Fruit fly (Drosophila melanogaster) whole organism, embryonic: ENCODE data around the gene CG10137.

Experiments used
- BtbVII ChIP-seq: fragments of 200-800 bp; sonication (Bioruptor generic); optimal IDR thresholded peaks from 3 replicates; lab custom pipeline; 2017; ENCODE audit warnings: missing biosample characterization, mild to moderate bottlenecking, missing genetic modification characterization
- C15 ChIP-seq: fragments of 200-800 bp; sonication (Bioruptor generic); IDR thresholded peaks from 3 replicates; pipeline ENCODE4 v1.3.6; 2022; ENCODE audit warnings: missing biosample characterization, missing genetic modification characterization
- CG10209 ChIP-seq: fragments of 200-800 bp; sonication (Bioruptor generic); optimal IDR thresholded peaks from 3 replicates; lab custom pipeline; 2017; ENCODE audit warnings: missing biosample characterization, mild to moderate bottlenecking, missing genetic modification characterization, missing genetic modification reagents
- CG10267 ChIP-seq: fragments of 200-800 bp; sonication (Bioruptor generic); optimal IDR thresholded peaks from 2 replicates; lab custom pipeline; 2018; ENCODE audit warnings: missing biosample characterization, mild to moderate bottlenecking, missing genetic modification characterization, moderate library complexity
- CG10654 ChIP-seq: fragments of 200-800 bp; sonication (Bioruptor generic); optimal IDR thresholded peaks from 2 replicates; lab custom pipeline; 2016; ENCODE audit warnings: missing biosample characterization, missing genetic modification characterization
- CG12104 ChIP-seq: fragments of 200-800 bp; sonication (Bioruptor generic); optimal IDR thresholded peaks from 3 replicates; lab custom pipeline; 2016; ENCODE audit warnings: missing biosample characterization, missing genetic modification characterization
- CG13775 ChIP-seq: fragments of 200-800 bp; sonication (Bioruptor generic); optimal IDR thresholded peaks from 3 replicates; lab custom pipeline; 2017; ENCODE audit warnings: missing biosample characterization, mild to moderate bottlenecking, missing genetic modification characterization
- CG15601 ChIP-seq: fragments of 200-800 bp; sonication (Bioruptor generic); optimal IDR thresholded peaks from 3 replicates; lab custom pipeline; 2019; ENCODE audit warnings: missing biosample characterization, mild to moderate bottlenecking, missing genetic modification characterization, moderate library complexity
- CG1647 ChIP-seq: fragments of 200-800 bp; sonication (Bioruptor generic); optimal IDR thresholded peaks from 3 replicates; lab custom pipeline; 2016; ENCODE audit warnings: missing biosample characterization, missing genetic modification characterization
- CG17829 ChIP-seq: fragments of 200-800 bp; optimal IDR thresholded peaks from 2 replicates; lab custom pipeline; 2019; ENCODE audit warnings: missing biosample characterization, mild to moderate bottlenecking, missing genetic modification characterization, moderate library complexity
- CG3065 ChIP-seq: fragments of 200-800 bp; sonication (Bioruptor generic); optimal IDR thresholded peaks from 2 replicates; lab custom pipeline; 2016; ENCODE audit warnings: missing biosample characterization, missing genetic modification characterization
- CG3163 ChIP-seq: fragments of 200-800 bp; sonication (Bioruptor generic); optimal IDR thresholded peaks from 3 replicates; lab custom pipeline; 2016; ENCODE audit warnings: missing biosample characterization, missing genetic modification characterization
- CG33213 ChIP-seq: fragments of 200-800 bp; sonication (Bioruptor generic); optimal IDR thresholded peaks from 3 replicates; lab custom pipeline; 2016; ENCODE audit warnings: missing biosample characterization, missing genetic modification characterization
- CG34422 ChIP-seq: fragments of 200-800 bp; sonication (Bioruptor generic); IDR thresholded peaks from 3 replicates; pipeline ENCODE4 v1.3.6; 2022; ENCODE audit warnings: missing biosample characterization, missing genetic modification characterization
- CG4424 ChIP-seq: fragments of 200-800 bp; sonication (Bioruptor generic); optimal IDR thresholded peaks from 3 replicates; lab custom pipeline; 2016; ENCODE audit warnings: missing biosample characterization, missing genetic modification characterization
- CG4730 ChIP-seq: fragments of 200-800 bp; sonication (Bioruptor generic); IDR thresholded peaks from 2 replicates; pipeline ENCODE4 v1.3.6; 2022; ENCODE audit warnings: missing biosample characterization, missing genetic modification characterization
- CG5245 ChIP-seq: fragments of 200-800 bp; sonication (Bioruptor generic); optimal IDR thresholded peaks from 3 replicates; lab custom pipeline; 2016; ENCODE audit warnings: missing biosample characterization, missing genetic modification characterization
- CG7271 ChIP-seq: fragments of 200-800 bp; sonication (Bioruptor generic); optimal IDR thresholded peaks from 2 replicates; lab custom pipeline; 2018; ENCODE audit warnings: missing biosample characterization, mild to moderate bottlenecking, missing genetic modification characterization, moderate library complexity
- CG7556 ChIP-seq: fragments of 200-800 bp; sonication (Bioruptor generic); optimal IDR thresholded peaks from 2 replicates; lab custom pipeline; 2017; ENCODE audit warnings: missing biosample characterization, mild to moderate bottlenecking, missing genetic modification characterization
- E2f1 ChIP-seq: fragments of 200-800 bp; sonication (Bioruptor generic); IDR thresholded peaks from 2 replicates; pipeline ENCODE4 v1.3.6; 2022; ENCODE audit warnings: missing biosample characterization, missing genetic modification characterization
- HLH3B ChIP-seq: fragments of 200-800 bp; sonication (Bioruptor generic); IDR thresholded peaks from 2 replicates; pipeline ENCODE4 v1.3.6; 2022; ENCODE audit warnings: missing biosample characterization, missing genetic modification characterization
- HLH4C ChIP-seq: fragments of 200-800 bp; sonication (Bioruptor generic); IDR thresholded peaks from 3 replicates; pipeline ENCODE4 v1.3.6; 2022; ENCODE audit warnings: missing biosample characterization, missing genetic modification characterization; ENCODE audit not compliant: partially characterized antibody
- Hsf ChIP-seq: fragments of 200-800 bp; sonication (Bioruptor generic); optimal IDR thresholded peaks from 3 replicates; lab custom pipeline; 2016; ENCODE audit warnings: missing biosample characterization, missing genetic modification characterization
- Meics ChIP-seq: fragments of 200-800 bp; sonication (Bioruptor generic); optimal IDR thresholded peaks from 2 replicates; lab custom pipeline; 2017; ENCODE audit warnings: missing biosample characterization, mild to moderate bottlenecking, missing genetic modification characterization
- Oli ChIP-seq: fragments of 200-800 bp; sonication (Bioruptor generic); optimal IDR thresholded peaks from 2 replicates; lab custom pipeline; 2018; ENCODE audit warnings: missing biosample characterization, mild to moderate bottlenecking, missing genetic modification characterization, moderate library complexity
- Spps ChIP-seq: fragments of 200-800 bp; sonication (Bioruptor generic); optimal IDR thresholded peaks from 2 replicates; lab custom pipeline; 2018; ENCODE audit warnings: missing biosample characterization, mild to moderate bottlenecking, missing genetic modification characterization
- Stat92E ChIP-seq, 3 experiments: fragments of >200 bp in 2 of 3; fragments of 200-800 bp in 1 of 3; sonication (Bioruptor generic) in 1 of 3; optimal IDR thresholded peaks; 2 replicates each; lab custom pipeline; 2017 to 2019; ENCODE audit warnings: missing biosample characterization in 3 of 3, missing genetic modification characterization in 3 of 3, mild to moderate bottlenecking in 1 of 3, moderate library complexity in 1 of 3
- amos ChIP-seq: fragments of 200-800 bp; sonication (Bioruptor generic); IDR thresholded peaks from 2 replicates; pipeline ENCODE4 v1.3.6; 2022; ENCODE audit warnings: missing biosample characterization, missing genetic modification characterization; ENCODE audit not compliant: partially characterized antibody
- az2 ChIP-seq: fragments of 200-800 bp; sonication (Bioruptor generic); optimal IDR thresholded peaks from 3 replicates; lab custom pipeline; 2016; ENCODE audit warnings: missing biosample characterization, missing genetic modification characterization
- dysf ChIP-seq: fragments of 200-800 bp; sonication (Bioruptor generic); IDR thresholded peaks from 3 replicates; pipeline ENCODE4 v1.3.6; 2022; ENCODE audit warnings: missing biosample characterization, missing genetic modification characterization
- en ChIP-seq: fragments of 200-800 bp; sonication (Bioruptor generic); optimal IDR thresholded peaks from 2 replicates; lab custom pipeline; 2016; ENCODE audit warnings: missing biosample characterization, missing genetic modification characterization
- esg ChIP-seq: fragments of 200-800 bp; sonication (Bioruptor generic); conservative IDR thresholded peaks from 2 replicates; pipeline ENCODE4 v1.3.6; 2022; ENCODE audit warnings: missing biosample characterization, missing genetic modification characterization
- ewg ChIP-seq: fragments of 200-800 bp; sonication (Bioruptor generic); optimal IDR thresholded peaks from 3 replicates; lab custom pipeline; 2017; ENCODE audit warnings: mild to moderate bottlenecking, missing biosample characterization, missing genetic modification reagents, missing genetic modification characterization
- fd102C ChIP-seq: fragments of 200-800 bp; sonication (Bioruptor generic); optimal IDR thresholded peaks from 2 replicates; lab custom pipeline; 2018; ENCODE audit warnings: missing biosample characterization, mild to moderate bottlenecking, missing genetic modification characterization, moderate library complexity
- gfzf ChIP-seq: fragments of 200-800 bp; sonication (Bioruptor generic); optimal IDR thresholded peaks from 2 replicates; lab custom pipeline; 2016; ENCODE audit warnings: missing biosample characterization, mild to moderate bottlenecking, missing genetic modification characterization, moderate library complexity
- h ChIP-seq: fragments of >200 bp; optimal IDR thresholded peaks from 2 replicates; lab custom pipeline; 2017
- hbn ChIP-seq: fragments of 200-800 bp; sonication (Bioruptor generic); IDR thresholded peaks from 2 replicates; pipeline ENCODE4 v1.3.6; 2022; ENCODE audit warnings: missing biosample characterization, missing genetic modification characterization; ENCODE audit not compliant: partially characterized antibody
- her ChIP-seq: fragments of 200-800 bp; sonication (Bioruptor generic); optimal IDR thresholded peaks from 2 replicates; lab custom pipeline; 2016; ENCODE audit warnings: missing biosample characterization, missing genetic modification characterization
- hth ChIP-seq: fragments of >200 bp; optimal IDR thresholded peaks from 2 replicates; lab custom pipeline; 2017; ENCODE audit warnings: inconsistent platforms
- lilli ChIP-seq: fragments of 200-800 bp; sonication (Bioruptor generic); optimal IDR thresholded peaks from 3 replicates; lab custom pipeline; 2016; ENCODE audit warnings: missing biosample characterization, missing genetic modification characterization
- lmd ChIP-seq: fragments of 200-800 bp; sonication (Bioruptor generic); IDR thresholded peaks from 2 replicates; pipeline ENCODE4 v1.3.6; 2022; ENCODE audit warnings: missing biosample characterization, missing genetic modification characterization
- nom ChIP-seq: fragments of 200-800 bp; sonication (Bioruptor generic); optimal IDR thresholded peaks from 2 replicates; lab custom pipeline; 2017; ENCODE audit warnings: missing biosample characterization, missing genetic modification characterization, mild to moderate bottlenecking, moderate library complexity, missing genetic modification reagents
- peb ChIP-seq: fragments of 200-800 bp; sonication (Bioruptor generic); IDR thresholded peaks from 2 replicates; pipeline ENCODE4 v1.3.6; 2022; ENCODE audit warnings: missing biosample characterization, missing genetic modification characterization
- psq ChIP-seq: fragments of 200-800 bp; sonication (Bioruptor generic); optimal IDR thresholded peaks from 2 replicates; lab custom pipeline; 2017; ENCODE audit warnings: missing biosample characterization, missing genetic modification characterization
- sob ChIP-seq: fragments of 200-800 bp; sonication (Bioruptor generic); IDR thresholded peaks from 2 replicates; pipeline ENCODE4 v1.3.6; 2022; ENCODE audit warnings: missing biosample characterization, missing genetic modification characterization
- sqz ChIP-seq: fragments of 200-800 bp; sonication (Bioruptor generic); optimal IDR thresholded peaks from 3 replicates; lab custom pipeline; 2018; ENCODE audit warnings: missing biosample characterization, mild to moderate bottlenecking, missing genetic modification characterization
- ssp ChIP-seq: fragments of 200-800 bp; sonication (Bioruptor generic); IDR thresholded peaks from 2 replicates; pipeline ENCODE4 v1.3.6; 2022; ENCODE audit warnings: missing biosample characterization, missing genetic modification characterization
- tup ChIP-seq: fragments of 200-800 bp; sonication (Bioruptor generic); optimal IDR thresholded peaks from 2 replicates; lab custom pipeline; 2016; ENCODE audit warnings: missing biosample characterization, mild to moderate bottlenecking, missing genetic modification characterization, moderate library complexity
- unc-4 ChIP-seq: fragments of 200-800 bp; sonication (Bioruptor generic); IDR thresholded peaks from 2 replicates; pipeline ENCODE4 v1.3.6; 2022; ENCODE audit warnings: missing biosample characterization, missing genetic modification characterization; ENCODE audit not compliant: partially characterized antibody
- vfl ChIP-seq: fragments of 200-800 bp; sonication (Bioruptor generic); optimal IDR thresholded peaks from 2 replicates; lab custom pipeline; 2016; ENCODE audit warnings: missing biosample characterization, missing genetic modification characterization

Gene CG10137

dm6 chr2L:19517154-19517814 is 9.2 kb upstream of the CG10137 start, which contains the start of gene Hasp (continued):
- TF ChIP-seq CG7556 (GFP tag; lab: Kevin White, UChicago): peak; percentile 28
- TF ChIP-seq CG4424 (GFP tag; lab: Kevin White, UChicago): peak; percentile 46
- TF ChIP-seq CG4730 (GFP tag; lab: Robert Waterston, UW): no peak
- TF ChIP-seq lilli (GFP tag; lab: Kevin White, UChicago): peak; percentile 47
- peak; percentile 62 for TF ChIP-seq CG17829 (tag; lab: Kevin White, UChicago)
- TF ChIP-seq dysf: peak; percentile 58; the same call in 1 of the 3 replicates
- peak; percentile 62 for TF ChIP-seq CG10654 (GFP tag; lab: Kevin White, UChicago)
- TF ChIP-seq HLH4C (GFP tag; lab: Robert Waterston, UW): peak; percentile 94
- TF ChIP-seq CG3163 (GFP tag; lab: Kevin White, UChicago): no peak
- TF ChIP-seq CG34422 (GFP tag; lab: Robert Waterston, UW): peak; percentile 30; the same call in 1 of the 3 replicates
- TF ChIP-seq fd102C (GFP tag; lab: Kevin White, UChicago): no peak
- no peak for TF ChIP-seq BtbVII (GFP tag; lab: Kevin White, UChicago)
- no peak for TF ChIP-seq CG33213
- TF ChIP-seq hth (lab: Kevin White, UChicago): no peak
- TF ChIP-seq CG12104 (GFP tag; lab: Kevin White, UChicago): peak; percentile 36
- peak; percentile 65 for TF ChIP-seq sob (GFP tag; lab: Robert Waterston, UW)
- TF ChIP-seq h (lab: Kevin White, UChicago): no peak
- peak; percentile 61 for TF ChIP-seq unc-4 (GFP tag; lab: Robert Waterston, UW)
- TF ChIP-seq Oli (tag; lab: Kevin White, UChicago): peak; percentile 63
- peak; percentile 45; the same call in 1 of the 2 replicates for TF ChIP-seq HLH3B
- peak; percentile 26 for TF ChIP-seq CG13775 (GFP tag; lab: Kevin White, UChicago)
- no peak for TF ChIP-seq tup (GFP tag; lab: Kevin White, UChicago)
- TF ChIP-seq nom (GFP tag; lab: Kevin White, UChicago): no peak
- TF ChIP-seq ssp (GFP tag; lab: Robert Waterston, UW): 0 out of 2 replicates have a peak, but pooled peaks have one; percentile 23
- TF ChIP-seq vfl (GFP tag; lab: Kevin White, UChicago): peak; percentile 0
- TF ChIP-seq esg (GFP tag; lab: Robert Waterston, UW): peak; percentile 56
- TF ChIP-seq CG3065: peak; percentile 2
- peak; percentile 67 for TF ChIP-seq Meics (GFP tag; lab: Kevin White, UChicago)
- TF ChIP-seq CG10267: peak; percentile 69
- TF ChIP-seq hbn: peak; percentile 53; the same call in 1 of the 2 replicates
- TF ChIP-seq CG5245: peak; percentile 24
- TF ChIP-seq gfzf (GFP tag; lab: Kevin White, UChicago): no peak
- TF ChIP-seq her (GFP tag; lab: Kevin White, UChicago): no peak
- TF ChIP-seq C15 (GFP tag; lab: Robert Waterston, UW): peak; percentile 16; the same call in 1 of the 3 replicates
- TF ChIP-seq Spps: peak; percentile 52
- TF ChIP-seq en (GFP tag; lab: Kevin White, UChicago): no peak
- peak; percentile 18 for TF ChIP-seq Hsf (GFP tag; lab: Kevin White, UChicago)
- peak; percentile 7 for TF ChIP-seq CG1647
- TF ChIP-seq az2 (GFP tag; lab: Kevin White, UChicago): peak; percentile 64
- no peak for TF ChIP-seq peb (GFP tag; lab: Robert Waterston, UW)
- TF ChIP-seq E2f1 (GFP tag; lab: Robert Waterston, UW): no peak
- peak; percentile 17 for TF ChIP-seq CG15601 (tag; lab: Kevin White, UChicago)
- TF ChIP-seq sqz (GFP tag; lab: Kevin White, UChicago): no peak
- TF ChIP-seq CG10209: peak; percentile 26
- no peak for TF ChIP-seq psq (GFP tag; lab: Kevin White, UChicago)
- TF ChIP-seq lmd: peak; percentile 58; the same call in 1 of the 2 replicates
- TF ChIP-seq amos: peak; percentile 53; the same call in 1 of the 2 replicates
- no peak for TF ChIP-seq Stat92E (GFP tag; optimal IDR thresholded peaks at IDR 0.05; lab: Kevin White, UChicago)
- TF ChIP-seq ewg: peak; percentile 41
- peak; percentile 35 for TF ChIP-seq CG7271 (tag; lab: Kevin White, UChicago)
